Fruit fly (Drosophila melanogaster) whole organism, embryonic: ENCODE data around the gene BTBD9.
A peak's percentile ranks its signal among the peaks of the same experiment; 100 is the strongest.

ENCODE experiments used
- ATbp ChIP-seq: fragments of 200-800 bp; sonication (Bioruptor generic); optimal IDR thresholded peaks from 2 replicates; lab custom pipeline; 2017; ENCODE audit warnings: missing biosample characterization, mild to moderate bottlenecking, missing genetic modification characterization, missing genetic modification reagents
- Atf6 ChIP-seq: fragments of 200-800 bp; sonication (Bioruptor generic); IDR thresholded peaks from 2 replicates; pipeline ENCODE4 v1.3.6; 2022; ENCODE audit warnings: missing biosample characterization, missing genetic modification characterization
- Blimp-1 ChIP-seq: fragments of 200-800 bp; sonication (Bioruptor generic); optimal IDR thresholded peaks from 3 replicates; lab custom pipeline; 2018; ENCODE audit warnings: missing biosample characterization, missing genetic modification characterization, mild to moderate bottlenecking, moderate library complexity, missing genetic modification reagents
- BtbVII ChIP-seq: fragments of 200-800 bp; sonication (Bioruptor generic); optimal IDR thresholded peaks from 3 replicates; lab custom pipeline; 2017; ENCODE audit warnings: missing biosample characterization, mild to moderate bottlenecking, missing genetic modification characterization
- CG10209 ChIP-seq: fragments of 200-800 bp; sonication (Bioruptor generic); optimal IDR thresholded peaks from 3 replicates; lab custom pipeline; 2017; ENCODE audit warnings: missing biosample characterization, mild to moderate bottlenecking, missing genetic modification characterization, missing genetic modification reagents
- CG10543 ChIP-seq: fragments of 200-800 bp; sonication (Bioruptor generic); optimal IDR thresholded peaks from 3 replicates; lab custom pipeline; 2017; ENCODE audit warnings: missing biosample characterization, mild to moderate bottlenecking, missing genetic modification characterization, moderate library complexity
- CG11504 ChIP-seq: fragments of 200-800 bp; sonication (Bioruptor generic); optimal IDR thresholded peaks from 3 replicates; lab custom pipeline; 2019; ENCODE audit warnings: missing biosample characterization, mild to moderate bottlenecking, missing genetic modification characterization, moderate library complexity
- CG12769 ChIP-seq: fragments of 200-800 bp; sonication (Bioruptor generic); optimal IDR thresholded peaks from 2 replicates; lab custom pipeline; 2019; ENCODE audit warnings: missing biosample characterization, mild to moderate bottlenecking, missing genetic modification characterization, moderate library complexity
- CG13296 ChIP-seq: fragments of 200-800 bp; sonication (Bioruptor generic); optimal IDR thresholded peaks from 3 replicates; lab custom pipeline; 2018; ENCODE audit warnings: missing biosample characterization, mild to moderate bottlenecking, missing genetic modification characterization
- CG17568 ChIP-seq: fragments of 200-800 bp; sonication (Bioruptor generic); optimal IDR thresholded peaks from 2 replicates; lab custom pipeline; 2018; ENCODE audit warnings: missing biosample characterization, mild to moderate bottlenecking, missing genetic modification characterization, moderate library complexity
- CG2120 ChIP-seq: fragments of 200-800 bp; sonication (Bioruptor generic); optimal IDR thresholded peaks from 3 replicates; lab custom pipeline; 2016; ENCODE audit warnings: missing biosample characterization, missing genetic modification characterization
- CG2889 ChIP-seq: fragments of 200-800 bp; sonication (Bioruptor generic); IDR thresholded peaks from 3 replicates; pipeline ENCODE4 v1.3.6; 2022; ENCODE audit warnings: missing biosample characterization, missing genetic modification characterization
- CG32772 ChIP-seq: fragments of 200-800 bp; sonication (Bioruptor generic); IDR thresholded peaks from 2 replicates; pipeline ENCODE4 v1.3.6; 2022; ENCODE audit warnings: missing biosample characterization, missing genetic modification characterization
- CG6683 ChIP-seq: fragments of 200-800 bp; sonication (Bioruptor generic); optimal IDR thresholded peaks from 2 replicates; lab custom pipeline; 2017; ENCODE audit warnings: missing biosample characterization, mild to moderate bottlenecking, missing genetic modification characterization, missing genetic modification reagents
- CG7987 ChIP-seq: fragments of 200-800 bp; sonication (Bioruptor generic); optimal IDR thresholded peaks from 2 replicates; lab custom pipeline; 2018; ENCODE audit warnings: missing biosample characterization, mild to moderate bottlenecking, missing genetic modification characterization, moderate library complexity
- D19A ChIP-seq: fragments of 200-800 bp; optimal IDR thresholded peaks from 3 replicates; lab custom pipeline; 2019; ENCODE audit warnings: missing biosample characterization, mild to moderate bottlenecking, missing genetic modification characterization, moderate library complexity
- D19B ChIP-seq: fragments of 200-800 bp; sonication (Bioruptor generic); optimal IDR thresholded peaks from 2 replicates; lab custom pipeline; 2017; ENCODE audit warnings: missing biosample characterization, mild to moderate bottlenecking, missing genetic modification characterization
- Dip2 ChIP-seq: fragments of 200-800 bp; sonication (Bioruptor generic); IDR thresholded peaks from 2 replicates; pipeline ENCODE4 v1.3.6; 2022; ENCODE audit warnings: missing biosample characterization, missing genetic modification characterization
- E2f1 ChIP-seq: fragments of 200-800 bp; sonication (Bioruptor generic); IDR thresholded peaks from 2 replicates; pipeline ENCODE4 v1.3.6; 2022; ENCODE audit warnings: missing biosample characterization, missing genetic modification characterization
- Eip74EF ChIP-seq, 2 experiments: fragments of 200-800 bp in 1 of 2; fragments of >200 bp in 1 of 2; sonication (Bioruptor generic) in 1 of 2; optimal IDR thresholded peaks; 2 replicates each; lab custom pipeline; 2017 to 2019; ENCODE audit warnings: missing biosample characterization in 2 of 2, missing genetic modification characterization in 2 of 2, mild to moderate bottlenecking in 1 of 2, moderate library complexity in 1 of 2
- Hsf ChIP-seq: fragments of 200-800 bp; sonication (Bioruptor generic); optimal IDR thresholded peaks from 3 replicates; lab custom pipeline; 2016; ENCODE audit warnings: missing biosample characterization, missing genetic modification characterization
- Sox100B ChIP-seq: fragments of 200-800 bp; sonication (Bioruptor generic); optimal IDR thresholded peaks from 3 replicates; lab custom pipeline; 2018; ENCODE audit warnings: missing biosample characterization, mild to moderate bottlenecking, missing genetic modification characterization
- bcd ChIP-seq: fragments of 200-800 bp; sonication (Bioruptor generic); optimal IDR thresholded peaks from 2 replicates; lab custom pipeline; 2017; ENCODE audit warnings: missing biosample characterization, mild to moderate bottlenecking, missing genetic modification characterization
- cad ChIP-seq: fragments of >200 bp; optimal IDR thresholded peaks from 2 replicates; lab custom pipeline; 2017; ENCODE audit warnings: missing biosample characterization, missing genetic modification characterization
- chif ChIP-seq, 2 experiments: fragments of 200-800 bp; sonication (Bioruptor generic); optimal IDR thresholded peaks; 3 replicates each; lab custom pipeline; 2016; ENCODE audit warnings: missing biosample characterization in 2 of 2, missing genetic modification characterization in 2 of 2
- crc ChIP-seq: fragments of 200-800 bp; sonication (Bioruptor generic); optimal IDR thresholded peaks from 2 replicates; lab custom pipeline; 2016; ENCODE audit warnings: missing biosample characterization, missing genetic modification characterization
- crol ChIP-seq: fragments of 200-800 bp; sonication (Bioruptor generic); IDR thresholded peaks from 2 replicates; pipeline ENCODE4 v1.3.6; 2022; ENCODE audit warnings: missing biosample characterization, missing genetic modification characterization
- crp ChIP-seq, 2 experiments: fragments of 200-800 bp; sonication (Bioruptor generic); optimal IDR thresholded peaks; 2 replicates in 1 of 2; 3 replicates in 1 of 2; lab custom pipeline; 2017; ENCODE audit warnings: missing biosample characterization in 2 of 2, missing genetic modification characterization in 2 of 2, mild to moderate bottlenecking in 1 of 2, moderate library complexity in 1 of 2
- cwo ChIP-seq: fragments of 200-800 bp; sonication (Bioruptor generic); optimal IDR thresholded peaks from 3 replicates; lab custom pipeline; 2017; ENCODE audit warnings: missing biosample characterization, missing genetic modification characterization, mild to moderate bottlenecking, moderate library complexity, missing genetic modification reagents
- fd3F ChIP-seq: fragments of 200-800 bp; sonication (Bioruptor generic); optimal IDR thresholded peaks from 2 replicates; lab custom pipeline; 2018; ENCODE audit warnings: missing biosample characterization, mild to moderate bottlenecking, missing genetic modification characterization, moderate library complexity
- gem ChIP-seq: fragments of 200-800 bp; sonication (Bioruptor generic); optimal IDR thresholded peaks from 2 replicates; lab custom pipeline; 2019; ENCODE audit warnings: missing biosample characterization, mild to moderate bottlenecking, missing genetic modification characterization, moderate library complexity
- grau ChIP-seq: fragments of 200-800 bp; optimal IDR thresholded peaks from 3 replicates; lab custom pipeline; 2019; ENCODE audit warnings: missing biosample characterization, mild to moderate bottlenecking, missing genetic modification characterization, moderate library complexity
- hb ChIP-seq: fragments of 200-800 bp; sonication (Bioruptor generic); IDR thresholded peaks from 3 replicates; pipeline ENCODE4 v1.3.6; 2022; ENCODE audit warnings: missing biosample characterization, missing genetic modification characterization; ENCODE audit not compliant: partially characterized antibody
- her ChIP-seq: fragments of 200-800 bp; sonication (Bioruptor generic); optimal IDR thresholded peaks from 2 replicates; lab custom pipeline; 2016; ENCODE audit warnings: missing biosample characterization, missing genetic modification characterization
- lov ChIP-seq, 2 experiments: fragments of 200-800 bp in 1 of 2; fragments of >200 bp in 1 of 2; sonication (Bioruptor generic) in 1 of 2; IDR thresholded peaks in 1 of 2; optimal IDR thresholded peaks in 1 of 2; 2 replicates in 1 of 2; 3 replicates in 1 of 2; pipeline versions ENCODE4 v1.3.6 to Lab custom; 2017 to 2022; ENCODE audit warnings: missing biosample characterization in 1 of 2, missing genetic modification characterization in 1 of 2
- nerfin-1 ChIP-seq: fragments of 200-800 bp; sonication (Bioruptor generic); optimal IDR thresholded peaks from 3 replicates; lab custom pipeline; 2019; ENCODE audit warnings: missing biosample characterization, mild to moderate bottlenecking, missing genetic modification characterization, moderate library complexity
- oc ChIP-seq: fragments of 200-800 bp; sonication (Bioruptor generic); optimal IDR thresholded peaks from 2 replicates; lab custom pipeline; 2018; ENCODE audit warnings: missing biosample characterization, mild to moderate bottlenecking, missing genetic modification characterization, moderate library complexity
- onecut ChIP-seq: fragments of 200-800 bp; sonication (Bioruptor generic); IDR thresholded peaks from 2 replicates; pipeline ENCODE4 v1.3.6; 2022; ENCODE audit warnings: missing biosample characterization, missing genetic modification characterization
- pros ChIP-seq: fragments of 200-800 bp; sonication (Bioruptor generic); optimal IDR thresholded peaks from 3 replicates; lab custom pipeline; 2019; ENCODE audit warnings: missing biosample characterization, mild to moderate bottlenecking, missing genetic modification characterization, moderate library complexity
- scrt ChIP-seq: fragments of 200-800 bp; sonication (Bioruptor generic); optimal IDR thresholded peaks from 2 replicates; lab custom pipeline; 2018; ENCODE audit warnings: missing biosample characterization, mild to moderate bottlenecking, missing genetic modification characterization, moderate library complexity
- sens ChIP-seq: fragments of 200-800 bp; sonication (Bioruptor generic); peaks from one replicate; lab custom pipeline; 2016; ENCODE audit warnings: missing biosample characterization, missing genetic modification characterization
- shn ChIP-seq: fragments of 200-800 bp; sonication (Bioruptor generic); optimal IDR thresholded peaks from 3 replicates; lab custom pipeline; 2016; ENCODE audit warnings: missing biosample characterization, missing genetic modification characterization
- sr ChIP-seq: fragments of 200-800 bp; sonication (Bioruptor generic); IDR thresholded peaks from 3 replicates; pipeline ENCODE4 v1.3.6; 2022; ENCODE audit warnings: missing biosample characterization, missing genetic modification characterization
- ssp ChIP-seq: fragments of 200-800 bp; sonication (Bioruptor generic); IDR thresholded peaks from 2 replicates; pipeline ENCODE4 v1.3.6; 2022; ENCODE audit warnings: missing biosample characterization, missing genetic modification characterization
- vnd ChIP-seq: fragments of 200-800 bp; sonication (Bioruptor generic); IDR thresholded peaks from 3 replicates; pipeline ENCODE4 v1.3.6; 2022; ENCODE audit warnings: missing biosample characterization, missing genetic modification characterization; ENCODE audit not compliant: partially characterized antibody
- zf30C ChIP-seq: fragments of 200-800 bp; sonication (Bioruptor generic); optimal IDR thresholded peaks from 3 replicates; lab custom pipeline; 2018; ENCODE audit warnings: missing biosample characterization, mild to moderate bottlenecking, missing genetic modification characterization

BTBD9 gene

dm6 chrX:10732733-10733455 lies 35.4 kb upstream of the BTBD9 start (continued):
- TF ChIP-seq bcd (no peak), CG32772 (no peak), CG7987 (GFP tag; lab: Kevin White, UChicago) (peak; percentile 8), scrt (peak; percentile 6), nerfin-1 (tag; lab: Kevin White, UChicago) (peak; percentile 38), chif (GFP tag; optimal IDR thresholded peaks at IDR 0.05; lab: Kevin White, UChicago) (no peak), hb (no peak), Blimp-1 (GFP tag; lab: Kevin White, UChicago) (peak; percentile 78), pros (GFP tag; lab: Kevin White, UChicago) (peak; percentile 81), cwo (GFP tag; lab: Kevin White, UChicago) (peak; percentile 14), CG13296 (peak; percentile 41), ATbp (peak; percentile 44), sens (peak; percentile 56), ssp (GFP tag; lab: Robert Waterston, UW) (no peak), CG17568 (GFP tag; lab: Kevin White, UChicago) (peak; percentile 8), CG10543 (GFP tag; lab: Kevin White, UChicago) (peak; percentile 37), CG2120 (GFP tag; lab: Kevin White, UChicago) (no peak), Atf6 (GFP tag; lab: Robert Waterston, UW) (no peak), Sox100B (GFP tag; lab: Kevin White, UChicago) (peak; percentile 10), her (GFP tag; lab: Kevin White, UChicago) (no peak), D19B (GFP tag; lab: Kevin White, UChicago) (no peak), CG11504 (tag; lab: Kevin White, UChicago) (peak; percentile 10), shn (GFP tag; lab: Kevin White, UChicago) (no peak)

- TF ChIP-seq fd3F (no peak), sens (peak; percentile 9), E2f1 (GFP tag; lab: Robert Waterston, UW) (no peak), onecut (peak; percentile 80), vnd (no peak), CG6683 (GFP tag; lab: Kevin White, UChicago) (no peak), zf30C (GFP tag; lab: Kevin White, UChicago) (no peak), sr (peak; percentile 95), CG2889 (GFP tag; lab: Robert Waterston, UW) (no peak), Eip74EF (GFP tag; optimal IDR thresholded peaks at IDR 0.05; lab: Kevin White, UChicago) (no peak), crp (GFP tag; optimal IDR thresholded peaks at IDR 0.05; lab: Kevin White, UChicago) (no peak), lov (optimal IDR thresholded peaks at IDR 0.05; lab: Kevin White, UChicago) (no peak), lov (GFP tag; IDR thresholded peaks at IDR 0.05; lab: Robert Waterston, UW) (no peak), cad (no peak), D19A (tag; lab: Kevin White, UChicago) (peak; percentile 14), crc (GFP tag; lab: Kevin White, UChicago) (no peak), CG12769 (tag; lab: Kevin White, UChicago) (peak; percentile 0), CG10209 (GFP tag; lab: Kevin White, UChicago) (no peak), Hsf (GFP tag; lab: Kevin White, UChicago) (no peak), Dip2 (GFP tag; lab: Robert Waterston, UW) (no peak), oc (tag; lab: Kevin White, UChicago) (no peak), grau (peak; percentile 40), gem (peak; percentile 3), crol (peak; percentile 79), BtbVII (GFP tag; lab: Kevin White, UChicago) (no peak)
These were observed 33.3 kb upstream of the BTBD9 start for dm6 chrX:10734763-10735681.
